Fruit fly (Drosophila melanogaster) whole organism, embryonic: ENCODE data around the gene CG43894.

Experiments
- B-H2 ChIP-seq: fragments of 200-800 bp; sonication (Bioruptor generic); optimal IDR thresholded peaks from 2 replicates; lab custom pipeline; 2018; ENCODE audit warnings: missing biosample characterization, mild to moderate bottlenecking, missing genetic modification characterization
- Bteb2 ChIP-seq: fragments of 200-800 bp; sonication (Bioruptor generic); optimal IDR thresholded peaks from 2 replicates; lab custom pipeline; 2016; ENCODE audit warnings: missing biosample characterization, missing genetic modification characterization
- CG10274 ChIP-seq: fragments of 200-800 bp; sonication (Bioruptor generic); optimal IDR thresholded peaks from 3 replicates; lab custom pipeline; 2017; ENCODE audit warnings: missing biosample characterization, mild to moderate bottlenecking, missing genetic modification characterization
- CG12744 ChIP-seq: fragments of 200-800 bp; sonication (Bioruptor generic); optimal IDR thresholded peaks from 2 replicates; lab custom pipeline; 2016; ENCODE audit warnings: missing biosample characterization, missing genetic modification characterization
- CG13123 ChIP-seq: fragments of 200-800 bp; sonication (Bioruptor generic); optimal IDR thresholded peaks from 2 replicates; lab custom pipeline; 2016; ENCODE audit warnings: missing biosample characterization, missing genetic modification characterization
- CG13424 ChIP-seq: fragments of 200-800 bp; sonication (Bioruptor generic); optimal IDR thresholded peaks from 2 replicates; lab custom pipeline; 2019; ENCODE audit warnings: missing biosample characterization, mild to moderate bottlenecking, missing genetic modification characterization, moderate library complexity
- CG15011 ChIP-seq: fragments of 200-800 bp; sonication (Bioruptor generic); optimal IDR thresholded peaks from 3 replicates; lab custom pipeline; 2018; ENCODE audit warnings: missing biosample characterization, mild to moderate bottlenecking, missing genetic modification characterization
- CG15479 ChIP-seq: fragments of 200-800 bp; sonication (Bioruptor generic); optimal IDR thresholded peaks from 3 replicates; lab custom pipeline; 2019; ENCODE audit warnings: missing biosample characterization, mild to moderate bottlenecking, missing genetic modification characterization, moderate library complexity
- CG17359 ChIP-seq: fragments of 200-800 bp; sonication (Bioruptor generic); optimal IDR thresholded peaks from 3 replicates; lab custom pipeline; 2018; ENCODE audit warnings: missing biosample characterization, mild to moderate bottlenecking, missing genetic modification characterization, moderate library complexity
- CG34224 ChIP-seq: fragments of 200-800 bp; sonication (Bioruptor generic); IDR thresholded peaks from 3 replicates; pipeline ENCODE4 v1.3.6; 2022; ENCODE audit warnings: missing biosample characterization, missing genetic modification characterization; ENCODE audit not compliant: partially characterized antibody
- CG3726 ChIP-seq: fragments of 200-800 bp; sonication (Bioruptor generic); IDR thresholded peaks from 3 replicates; pipeline ENCODE4, ENCODE4 v1.3.6; 2022; ENCODE audit warnings: missing biosample characterization, missing genetic modification characterization
- CG4707 ChIP-seq: fragments of 200-800 bp; sonication (Bioruptor generic); optimal IDR thresholded peaks from 2 replicates; lab custom pipeline; 2018; ENCODE audit warnings: missing biosample characterization, mild to moderate bottlenecking, missing genetic modification characterization, moderate library complexity
- CG4820 ChIP-seq: fragments of 200-800 bp; sonication (Bioruptor generic); optimal IDR thresholded peaks from 3 replicates; lab custom pipeline; 2016; ENCODE audit warnings: missing biosample characterization, missing genetic modification characterization
- CG7271 ChIP-seq: fragments of 200-800 bp; sonication (Bioruptor generic); optimal IDR thresholded peaks from 2 replicates; lab custom pipeline; 2018; ENCODE audit warnings: missing biosample characterization, mild to moderate bottlenecking, missing genetic modification characterization, moderate library complexity
- CG8281 ChIP-seq: fragments of 200-800 bp; sonication (Bioruptor generic); optimal IDR thresholded peaks from 2 replicates; lab custom pipeline; 2018; ENCODE audit warnings: missing biosample characterization, mild to moderate bottlenecking, missing genetic modification characterization, moderate library complexity
- CG8388 ChIP-seq: fragments of 200-800 bp; sonication (Bioruptor generic); optimal IDR thresholded peaks from 2 replicates; lab custom pipeline; 2019; ENCODE audit warnings: missing biosample characterization, mild to moderate bottlenecking, missing genetic modification characterization, moderate library complexity
- CG8944 ChIP-seq: fragments of 200-800 bp; sonication (Bioruptor generic); optimal IDR thresholded peaks from 3 replicates; lab custom pipeline; 2016; ENCODE audit warnings: missing biosample characterization, missing genetic modification characterization
- CG9727 ChIP-seq: fragments of 200-800 bp; sonication (Bioruptor generic); optimal IDR thresholded peaks from 3 replicates; lab custom pipeline; 2017; ENCODE audit warnings: missing biosample characterization, mild to moderate bottlenecking, missing genetic modification characterization
- D ChIP-seq, 2 experiments: fragments of 200-800 bp in 1 of 2; fragments of >200 bp in 1 of 2; sonication (Bioruptor generic) in 1 of 2; optimal IDR thresholded peaks; 2 replicates in 1 of 2; 3 replicates in 1 of 2; lab custom pipeline; 2017; ENCODE audit warnings: mild to moderate bottlenecking in 1 of 2, missing biosample characterization in 1 of 2, missing genetic modification characterization in 1 of 2, missing genetic modification reagents in 1 of 2
- Doc3 ChIP-seq: fragments of 200-800 bp; sonication (Bioruptor generic); IDR thresholded peaks from 3 replicates; pipeline ENCODE4 v1.3.6; 2022; ENCODE audit warnings: missing biosample characterization, missing genetic modification characterization; ENCODE audit not compliant: partially characterized antibody
- Dref ChIP-seq: fragments of 200-800 bp; sonication (Bioruptor generic); IDR thresholded peaks from 2 replicates; pipeline ENCODE4 v1.3.6; 2022; ENCODE audit warnings: missing biosample characterization, missing genetic modification characterization
- E2f1 ChIP-seq: fragments of 200-800 bp; sonication (Bioruptor generic); IDR thresholded peaks from 2 replicates; pipeline ENCODE4 v1.3.6; 2022; ENCODE audit warnings: missing biosample characterization, missing genetic modification characterization
- Elba2 ChIP-seq: fragments of 200-800 bp; sonication (Bioruptor generic); optimal IDR thresholded peaks from 3 replicates; lab custom pipeline; 2016; ENCODE audit warnings: missing biosample characterization, missing genetic modification characterization
- MBD-R2 ChIP-seq: fragments of 200-800 bp; sonication (Bioruptor generic); IDR thresholded peaks from 2 replicates; pipeline ENCODE4 v1.3.6; 2022; ENCODE audit warnings: missing biosample characterization, missing genetic modification characterization
- Opbp ChIP-seq: fragments of 200-800 bp; sonication (Bioruptor generic); IDR thresholded peaks from 3 replicates; pipeline ENCODE4 v1.3.6; 2022; ENCODE audit warnings: missing biosample characterization, missing genetic modification characterization; ENCODE audit not compliant: partially characterized antibody
- Optix ChIP-seq: fragments of 200-800 bp; sonication (Bioruptor generic); IDR thresholded peaks from 3 replicates; pipeline ENCODE4 v1.3.6; 2022; ENCODE audit warnings: missing biosample characterization, missing genetic modification characterization
- bbx ChIP-seq: fragments of 200-800 bp; sonication (Bioruptor generic); IDR thresholded peaks from 2 replicates; pipeline ENCODE4 v1.3.6; 2022; ENCODE audit warnings: missing biosample characterization, missing genetic modification characterization; ENCODE audit not compliant: partially characterized antibody
- bigmax ChIP-seq: fragments of 200-800 bp; sonication (Bioruptor generic); optimal IDR thresholded peaks from 2 replicates; lab custom pipeline; 2018; ENCODE audit warnings: missing biosample characterization, mild to moderate bottlenecking, missing genetic modification characterization
- br ChIP-seq: fragments of >200 bp; optimal IDR thresholded peaks from 2 replicates; lab custom pipeline; 2017
- cato ChIP-seq: fragments of 200-800 bp; sonication (Bioruptor generic); optimal IDR thresholded peaks from 2 replicates; lab custom pipeline; 2016; ENCODE audit warnings: missing biosample characterization, missing genetic modification characterization, borderline replicate concordance
- chm ChIP-seq: fragments of 200-800 bp; sonication (Bioruptor generic); IDR thresholded peaks from 2 replicates; pipeline ENCODE4 v1.3.6; 2022; ENCODE audit warnings: missing biosample characterization, missing genetic modification characterization
- corto ChIP-seq: fragments of 200-800 bp; sonication (Bioruptor generic); optimal IDR thresholded peaks from 2 replicates; lab custom pipeline; 2016; ENCODE audit warnings: missing biosample characterization, mild to moderate bottlenecking, missing genetic modification characterization, moderate library complexity
- croc ChIP-seq: fragments of 200-800 bp; sonication (Bioruptor generic); conservative IDR thresholded peaks from 3 replicates; pipeline ENCODE4 v1.3.6; 2022; ENCODE audit warnings: missing biosample characterization, missing genetic modification characterization
- ems ChIP-seq: fragments of 200-800 bp; sonication (Bioruptor generic); optimal IDR thresholded peaks from 3 replicates; lab custom pipeline; 2016; ENCODE audit warnings: missing biosample characterization, missing genetic modification characterization
- eyg ChIP-seq: fragments of 200-800 bp; sonication (Bioruptor generic); optimal IDR thresholded peaks from 3 replicates; lab custom pipeline; 2016; ENCODE audit warnings: missing biosample characterization, missing genetic modification characterization
- gce ChIP-seq: fragments of 200-800 bp; sonication (Bioruptor generic); IDR thresholded peaks from 3 replicates; pipeline ENCODE4 v1.3.6; 2022; ENCODE audit warnings: missing biosample characterization, missing genetic modification characterization
- gcm ChIP-seq: fragments of 200-800 bp; sonication (Bioruptor generic); optimal IDR thresholded peaks from 2 replicates; lab custom pipeline; 2019; ENCODE audit warnings: missing biosample characterization, mild to moderate bottlenecking, missing genetic modification characterization, moderate library complexity
- gfzf ChIP-seq: fragments of 200-800 bp; sonication (Bioruptor generic); optimal IDR thresholded peaks from 2 replicates; lab custom pipeline; 2016; ENCODE audit warnings: missing biosample characterization, mild to moderate bottlenecking, missing genetic modification characterization, moderate library complexity
- her ChIP-seq: fragments of 200-800 bp; sonication (Bioruptor generic); optimal IDR thresholded peaks from 2 replicates; lab custom pipeline; 2016; ENCODE audit warnings: missing biosample characterization, missing genetic modification characterization
- knrl ChIP-seq: fragments of 200-800 bp; sonication (Bioruptor generic); IDR thresholded peaks from 3 replicates; pipeline ENCODE4 v1.3.6; 2022; ENCODE audit warnings: missing biosample characterization, missing genetic modification characterization; ENCODE audit not compliant: partially characterized antibody
- maf-S ChIP-seq: fragments of 200-800 bp; sonication (Bioruptor generic); optimal IDR thresholded peaks from 2 replicates; lab custom pipeline; 2016; ENCODE audit warnings: missing biosample characterization, missing genetic modification characterization
- pnt ChIP-seq: fragments of 200-800 bp; sonication (Bioruptor generic); optimal IDR thresholded peaks from 3 replicates; lab custom pipeline; 2016; ENCODE audit warnings: missing biosample characterization, missing genetic modification characterization
- pros ChIP-seq: fragments of 200-800 bp; sonication (Bioruptor generic); optimal IDR thresholded peaks from 3 replicates; lab custom pipeline; 2019; ENCODE audit warnings: missing biosample characterization, mild to moderate bottlenecking, missing genetic modification characterization, moderate library complexity
- repo ChIP-seq: fragments of 200-800 bp; sonication (Bioruptor generic); optimal IDR thresholded peaks from 2 replicates; lab custom pipeline; 2016; ENCODE audit warnings: missing biosample characterization, missing genetic modification characterization
- sob ChIP-seq: fragments of 200-800 bp; sonication (Bioruptor generic); IDR thresholded peaks from 2 replicates; pipeline ENCODE4 v1.3.6; 2022; ENCODE audit warnings: missing biosample characterization, missing genetic modification characterization
- tin ChIP-seq: fragments of 200-800 bp; sonication (Bioruptor generic); optimal IDR thresholded peaks from 3 replicates; lab custom pipeline; 2016; ENCODE audit warnings: missing biosample characterization, missing genetic modification characterization
- tup ChIP-seq: fragments of 200-800 bp; sonication (Bioruptor generic); optimal IDR thresholded peaks from 2 replicates; lab custom pipeline; 2016; ENCODE audit warnings: missing biosample characterization, mild to moderate bottlenecking, missing genetic modification characterization, moderate library complexity
- vvl ChIP-seq: fragments of 200-800 bp; sonication (Bioruptor generic); IDR thresholded peaks from 2 replicates; pipeline ENCODE4 v1.3.6; 2022; ENCODE audit warnings: missing biosample characterization, missing genetic modification characterization
- zfh1 ChIP-seq: fragments of 200-800 bp; sonication (Bioruptor generic); IDR thresholded peaks from 3 replicates; pipeline ENCODE4 v1.3.6; 2022; ENCODE audit warnings: missing biosample characterization, missing genetic modification characterization

Gene CG43894

DNA sequence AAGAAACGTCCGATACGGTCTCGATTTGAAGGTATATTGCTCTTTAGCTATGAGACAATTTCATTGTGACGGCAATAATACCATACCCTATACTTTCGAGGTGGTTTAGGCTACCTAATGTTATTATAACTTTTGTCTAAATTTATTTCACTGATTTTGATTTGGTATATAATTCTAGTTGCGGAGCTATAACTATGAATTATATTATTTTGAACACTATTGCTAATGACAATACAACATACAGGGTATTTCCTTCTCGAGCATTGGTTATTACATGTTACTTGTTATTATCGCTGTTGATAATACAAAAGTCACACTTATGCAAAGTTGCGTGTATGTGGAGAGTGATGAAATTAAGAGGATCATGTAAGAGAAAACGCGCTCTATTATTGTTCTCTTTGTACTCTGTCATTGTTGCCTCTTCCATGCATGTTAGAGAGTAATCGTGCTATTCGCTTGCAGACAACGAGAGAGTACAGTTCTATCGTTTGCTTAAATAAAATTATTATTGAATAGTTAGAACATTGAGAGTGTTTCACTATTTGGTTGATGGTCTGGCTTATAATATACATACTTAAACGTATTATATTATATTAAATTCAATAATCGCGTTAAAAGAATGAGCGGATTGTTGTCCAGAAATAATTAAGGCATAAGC is 24.2 kb downstream of the CG43894 start, which contains the start of gene CG32115 (continued):
- peak; percentile 68 for TF ChIP-seq CG4707 (GFP tag; lab: Kevin White, UChicago)
- no peak for TF ChIP-seq Doc3
- peak; percentile 91 for TF ChIP-seq CG9727 (GFP tag; lab: Kevin White, UChicago)
- peak; percentile 36; the same call in 1 of the 3 replicates for TF ChIP-seq Optix (GFP tag; lab: Robert Waterston, UW)
- peak; percentile 24; the same call in 1 of the 2 replicates for TF ChIP-seq Dref (GFP tag; lab: Robert Waterston, UW)
- peak; percentile 93 for TF ChIP-seq gce (GFP tag; lab: Robert Waterston, UW)
- TF ChIP-seq CG8388 (GFP tag; lab: Kevin White, UChicago) = peak; percentile 89
- TF ChIP-seq CG4820 (GFP tag; lab: Kevin White, UChicago) = peak; percentile 91
- TF ChIP-seq E2f1 = peak; percentile 95
- TF ChIP-seq CG8944 = peak; percentile 85
- TF ChIP-seq corto (GFP tag; lab: Kevin White, UChicago) = peak; percentile 93
- peak; percentile 96 for TF ChIP-seq MBD-R2
- no peak for TF ChIP-seq gfzf (GFP tag; lab: Kevin White, UChicago)
- TF ChIP-seq CG8281 (tag; lab: Kevin White, UChicago) = peak; percentile 76
- no peak for TF ChIP-seq br
- TF ChIP-seq zfh1 (GFP tag; lab: Robert Waterston, UW) = peak; percentile 94
- TF ChIP-seq CG13123 = peak; percentile 73
- TF ChIP-seq eyg (GFP tag; lab: Kevin White, UChicago) = peak; percentile 82
- TF ChIP-seq vvl (GFP tag; lab: Robert Waterston, UW) = peak; percentile 98; the same call in 1 of the 2 replicates
- TF ChIP-seq sob (GFP tag; lab: Robert Waterston, UW) = peak; percentile 98
- peak; percentile 87 for TF ChIP-seq repo (GFP tag; lab: Kevin White, UChicago)
- peak; percentile 73 for TF ChIP-seq her (GFP tag; lab: Kevin White, UChicago)
- TF ChIP-seq knrl (GFP tag; lab: Robert Waterston, UW) = no peak
- peak; percentile 90 for TF ChIP-seq CG3726 (GFP tag; lab: Robert Waterston, UW)
- TF ChIP-seq cato (GFP tag; lab: Kevin White, UChicago) = peak; percentile 83
- no peak for TF ChIP-seq bbx
- TF ChIP-seq CG15011 = peak; percentile 88
- TF ChIP-seq CG34224 (GFP tag; lab: Robert Waterston, UW) = peak; percentile 50; the same call in 2 of the 3 replicates
- no peak for TF ChIP-seq gcm (GFP tag; lab: Kevin White, UChicago)
- peak; percentile 90 for TF ChIP-seq B-H2 (GFP tag; lab: Kevin White, UChicago)
- TF ChIP-seq pros (GFP tag; lab: Kevin White, UChicago) = no peak
- peak; percentile 90 for TF ChIP-seq ems (GFP tag; lab: Kevin White, UChicago)
- peak; percentile 89 for TF ChIP-seq croc (GFP tag; lab: Robert Waterston, UW)
- TF ChIP-seq CG12744 (GFP tag; lab: Kevin White, UChicago) = peak; percentile 88
- TF ChIP-seq CG15479 (GFP tag; lab: Kevin White, UChicago) = no peak
- no peak for TF ChIP-seq Opbp (GFP tag; lab: Robert Waterston, UW)
- TF ChIP-seq Elba2 = no peak
- TF ChIP-seq Bteb2 = peak; percentile 92
- TF ChIP-seq maf-S = peak; percentile 83
- peak; percentile 96 for TF ChIP-seq CG13424 (tag; lab: Kevin White, UChicago)
- TF ChIP-seq tup (GFP tag; lab: Kevin White, UChicago) = peak; percentile 76
- peak; percentile 82 for TF ChIP-seq CG10274 (GFP tag; lab: Kevin White, UChicago)
- TF ChIP-seq tin = peak; percentile 88
- TF ChIP-seq chm = no peak
- peak; percentile 25 for TF ChIP-seq bigmax (GFP tag; lab: Kevin White, UChicago)
- peak; percentile 62 for TF ChIP-seq CG7271
- TF ChIP-seq pnt (GFP tag; lab: Kevin White, UChicago) = peak; percentile 77
- TF ChIP-seq CG17359 = peak; percentile 95
- TF ChIP-seq D (optimal IDR thresholded peaks at IDR 0.05; lab: Kevin White, UChicago) = no peak
- peak; percentile 69 for TF ChIP-seq D (GFP tag; optimal IDR thresholded peaks at IDR 0.05; lab: Kevin White, UChicago)
